Worm (Caenorhabditis elegans): ENCODE results near the gene ZK418.6.

ce11 chrIII:7029105-7029504 is 49.5 kb downstream of the ZK418.6 start, which contains the start of gene cyk-1:
- TF ChIP-seq ceh-9 (tag; optimal IDR thresholded peaks at IDR 0.05): no peak
- no peak for TF ChIP-seq nfya-1 (tag; optimal IDR thresholded peaks at IDR 0.05)
- TF ChIP-seq ama-1 (optimal IDR thresholded peaks at IDR 0.05): no peak
- TF ChIP-seq tbx-2 (tag; optimal IDR thresholded peaks at IDR 0.05): no peak
- no peak for TF ChIP-seq unc-3 (GFP tag; conservative IDR thresholded peaks at IDR 0.05)
- TF ChIP-seq unc-3 (tag; optimal IDR thresholded peaks at IDR 0.05): no peak
- no peak for TF ChIP-seq pha-2 (tag; optimal IDR thresholded peaks at IDR 0.05)
- TF ChIP-seq che-1 (tag; optimal IDR thresholded peaks at IDR 0.05): no peak
- no peak for TF ChIP-seq ceh-2 (tag; optimal IDR thresholded peaks at IDR 0.05)
- TF ChIP-seq unc-55 (GFP tag; optimal IDR thresholded peaks at IDR 0.05): no peak
- no peak for TF ChIP-seq ceh-34 (tag; optimal IDR thresholded peaks at IDR 0.05)
